Worm (Caenorhabditis elegans): ENCODE measurements around the gene thn-2.

Gene thn-2

DNA sequence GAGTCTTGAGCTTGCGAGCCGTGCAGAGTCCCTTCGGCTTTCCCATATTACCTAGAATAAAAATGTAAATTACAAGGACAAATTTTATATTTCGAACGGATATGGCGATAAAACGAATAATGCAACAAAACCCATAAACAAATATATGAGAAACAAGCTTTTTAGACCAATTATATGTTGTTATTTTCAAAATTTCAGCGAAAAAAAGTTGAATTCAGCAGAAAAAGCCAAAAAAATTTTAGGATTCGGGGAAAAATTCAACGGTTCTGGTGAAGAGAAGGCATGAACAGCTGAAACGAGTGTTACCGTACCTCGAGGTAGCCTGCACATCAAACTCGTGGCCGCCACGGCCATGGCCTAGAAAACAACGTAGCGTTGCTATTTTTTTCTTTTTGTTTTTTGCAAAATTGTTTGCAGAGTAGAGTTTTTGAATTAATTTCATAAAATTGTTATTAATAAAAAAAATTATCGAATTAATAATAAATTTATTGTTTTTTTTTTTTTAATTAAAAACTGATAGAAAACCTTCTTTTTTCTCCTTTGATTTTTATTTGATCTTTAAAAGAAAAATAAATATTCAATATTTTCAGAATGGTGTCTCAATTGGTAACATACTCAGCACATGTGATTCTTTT lies 8.2 kb downstream of the thn-2 start, which contains the start of the genes rps-23 and dpm-3 (continued):
- TF ChIP-seq nhr-6 (tag; optimal IDR thresholded peaks at IDR 0.05) (peak; percentile 76), lsy-2 (tag; optimal IDR thresholded peaks at IDR 0.05) (peak; percentile 99 to 100), blmp-1 (tag; optimal IDR thresholded peaks at IDR 0.05; ENCODE audit: insufficient read depth) (peak; percentile 75), mab-5 (tag; optimal IDR thresholded peaks at IDR 0.05) (peak; percentile 80), ceh-82 (tag; optimal IDR thresholded peaks at IDR 0.05) (peak; percentile 90)

DNA sequence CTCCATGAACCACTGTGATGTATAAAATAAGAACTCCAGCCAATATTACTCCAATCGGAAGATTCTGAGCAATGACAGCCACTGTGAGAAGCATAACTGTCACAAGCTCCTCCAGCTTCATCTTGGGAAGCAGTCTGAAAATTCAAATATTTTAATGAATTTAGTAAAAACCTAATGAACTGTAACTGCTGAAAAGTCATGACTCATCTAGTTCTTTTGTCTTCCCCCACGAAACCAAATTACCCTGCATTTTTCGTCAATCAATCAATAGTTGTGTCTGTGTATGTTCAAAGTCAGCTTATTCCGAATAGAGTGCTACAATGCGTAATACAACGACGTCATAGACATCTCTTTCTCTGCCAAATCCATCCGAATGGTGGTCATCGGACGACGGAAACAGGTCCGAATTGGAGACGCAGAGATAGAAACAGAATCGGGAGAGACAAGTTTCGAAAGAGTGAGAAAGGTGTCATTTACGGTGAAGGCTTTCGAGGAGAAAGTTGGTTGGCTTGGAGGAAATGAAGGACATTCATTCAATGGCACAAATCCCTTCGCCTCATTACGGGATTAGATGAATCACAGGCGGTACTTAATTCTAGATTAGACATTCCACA lies 13.8 kb downstream of the thn-2 start:
- TF ChIP-seq skn-1 (tag; optimal IDR thresholded peaks at IDR 0.05) = no peak
- TF ChIP-seq ztf-4 (tag; optimal IDR thresholded peaks at IDR 0.05) = no peak
- TF ChIP-seq nhr-21 (tag; optimal IDR thresholded peaks at IDR 0.05) = peak; percentile 59
- no peak for TF ChIP-seq lin-39 (tag; optimal IDR thresholded peaks at IDR 0.05)
- TF ChIP-seq snpc-4 (tag; optimal IDR thresholded peaks at IDR 0.05) = no peak
- TF ChIP-seq zag-1 (tag; optimal IDR thresholded peaks at IDR 0.05) = no peak
- no peak for TF ChIP-seq nhr-12 (tag; optimal IDR thresholded peaks at IDR 0.05)
- peak; percentile 15 for TF ChIP-seq C34F6.9 (tag; optimal IDR thresholded peaks at IDR 0.05)
- TF ChIP-seq ZK546.5 (tag; optimal IDR thresholded peaks at IDR 0.05) = no peak
- TF ChIP-seq nhr-77 (tag; optimal IDR thresholded peaks at IDR 0.05) = no peak
- TF ChIP-seq nhr-25 (tag; optimal IDR thresholded peaks at IDR 0.05) = peak; percentile 82
- TF ChIP-seq blmp-1 (tag; optimal IDR thresholded peaks at IDR 0.05; ENCODE audit: insufficient read depth) = peak; percentile 77
- peak; percentile 89 for TF ChIP-seq nhr-129 (tag; optimal IDR thresholded peaks at IDR 0.05)
- no peak for TF ChIP-seq mbf-1 (tag; optimal IDR thresholded peaks at IDR 0.05)
- no peak for TF ChIP-seq F13H6.1 (tag; optimal IDR thresholded peaks at IDR 0.05)
- no peak for TF ChIP-seq crh-2 (tag; optimal IDR thresholded peaks at IDR 0.05)
- no peak for TF ChIP-seq ztf-11 (tag; optimal IDR thresholded peaks at IDR 0.05)
- no peak for TF ChIP-seq Y55F3AM.14 (GFP tag; optimal IDR thresholded peaks at IDR 0.05)
- no peak for TF ChIP-seq R02D3.7 (tag; optimal IDR thresholded peaks at IDR 0.05)
- no peak for TF ChIP-seq mab-5 (tag; optimal IDR thresholded peaks at IDR 0.05)
- TF ChIP-seq mdl-1 (tag; optimal IDR thresholded peaks at IDR 0.05) = no peak
- no peak for TF ChIP-seq ztf-1 (GFP tag; conservative IDR thresholded peaks at IDR 0.05)
- TF ChIP-seq gmeb-1 (tag; optimal IDR thresholded peaks at IDR 0.05) = no peak
- no peak for TF ChIP-seq elt-1 (tag; optimal IDR thresholded peaks at IDR 0.05)
- no peak for TF ChIP-seq unc-39 (tag; optimal IDR thresholded peaks at IDR 0.05)
- no peak for TF ChIP-seq nhr-11 (tag; optimal IDR thresholded peaks at IDR 0.05)
- TF ChIP-seq sma-3 (GFP tag; optimal IDR thresholded peaks at IDR 0.05) = peak; percentile 15
- no peak for TF ChIP-seq lin-11 (tag; optimal IDR thresholded peaks at IDR 0.05)
- TF ChIP-seq ceh-16 (tag; optimal IDR thresholded peaks at IDR 0.05) = no peak
- no peak for TF ChIP-seq ceh-82 (tag; optimal IDR thresholded peaks at IDR 0.05)
- TF ChIP-seq nhr-237 (tag; optimal IDR thresholded peaks at IDR 0.05) = no peak
- peak in 1 of 2 experiments; percentile 61 for TF ChIP-seq lsy-2 (tag; optimal IDR thresholded peaks at IDR 0.05)
- TF ChIP-seq ama-1 (optimal IDR thresholded peaks at IDR 0.05) = no peak
- TF ChIP-seq nhr-23 (tag; optimal IDR thresholded peaks at IDR 0.05) = no peak
- TF ChIP-seq nhr-6 (tag; optimal IDR thresholded peaks at IDR 0.05) = no peak
- no peak for TF ChIP-seq peb-1 (tag; optimal IDR thresholded peaks at IDR 0.05)
- TF ChIP-seq elt-3 (tag; optimal IDR thresholded peaks at IDR 0.05) = no peak
- no peak for TF ChIP-seq alr-1 (tag; optimal IDR thresholded peaks at IDR 0.05)
- no peak for TF ChIP-seq egl-27 (tag; optimal IDR thresholded peaks at IDR 0.05)
- no peak for TF ChIP-seq unc-62 (GFP tag; optimal IDR thresholded peaks at IDR 0.05)
- no peak for TF ChIP-seq nhr-10 (tag; optimal IDR thresholded peaks at IDR 0.05)
- no peak for TF ChIP-seq unc-55 (GFP tag; optimal IDR thresholded peaks at IDR 0.05)
- peak; percentile 13 for TF ChIP-seq sma-9 (GFP tag; optimal IDR thresholded peaks at IDR 0.05)
- TF ChIP-seq sma-9 (tag; optimal IDR thresholded peaks at IDR 0.05) = no peak
- TF ChIP-seq sem-4 (tag; optimal IDR thresholded peaks at IDR 0.05) = peak; percentile 60
- TF ChIP-seq aly-2 (tag; optimal IDR thresholded peaks at IDR 0.05) = no peak
- TF ChIP-seq fos-1 (tag; optimal IDR thresholded peaks at IDR 0.05) = peak; percentile 65
- no peak for TF ChIP-seq lin-13 (GFP tag; optimal IDR thresholded peaks at IDR 0.05)
- TF ChIP-seq dmd-4 (tag; optimal IDR thresholded peaks at IDR 0.05) = no peak
